Fruit fly (Drosophila melanogaster): Measurements from ENCODE around the gene CG16762.

CG16762 gene

dm6 chr3L:2501764-2502163 is 26.4 kb upstream of the CG16762 start (continued):
- TF ChIP-seq CG6272 (GFP tag; IDR thresholded peaks at IDR 0.05) = peak; percentile 52
- TF ChIP-seq CG9727 (GFP tag; optimal IDR thresholded peaks at IDR 0.05) = peak; percentile 74
- no peak for TF ChIP-seq dmrt99B (tag; optimal IDR thresholded peaks at IDR 0.05)
- no peak for TF ChIP-seq odd (GFP tag; optimal IDR thresholded peaks at IDR 0.05)
- no peak for TF ChIP-seq Dfd (GFP tag; optimal IDR thresholded peaks at IDR 0.05)
- peak; percentile 3 for TF ChIP-seq Myb (GFP tag; optimal IDR thresholded peaks at IDR 0.05)
- peak; percentile 43 for TF ChIP-seq Deaf1 (tag; optimal IDR thresholded peaks at IDR 0.05)
- TF ChIP-seq Optix (GFP tag; IDR thresholded peaks at IDR 0.05) = no peak
- peak; percentile 39 for TF ChIP-seq Abd-B (GFP tag; optimal IDR thresholded peaks at IDR 0.05)
- no peak for TF ChIP-seq CG8478 (optimal IDR thresholded peaks at IDR 0.05)
- peak; percentile 61; the same call in 1 of the 2 replicates for TF ChIP-seq CG11247 (GFP tag; IDR thresholded peaks at IDR 0.05)
- TF ChIP-seq CG2712 (tag; optimal IDR thresholded peaks at IDR 0.05) = peak; percentile 54
- TF ChIP-seq pum (GFP tag; optimal IDR thresholded peaks at IDR 0.05) = no peak
- TF ChIP-seq Fer2 (tag; optimal IDR thresholded peaks at IDR 0.05) = no peak
- no peak for TF ChIP-seq cad (GFP tag; optimal IDR thresholded peaks at IDR 0.05)
- TF ChIP-seq CG12104 (GFP tag; optimal IDR thresholded peaks at IDR 0.05) = peak; percentile 12
- no peak for TF ChIP-seq nerfin-2 (GFP tag; IDR thresholded peaks at IDR 0.05; ENCODE audit: partially characterized antibody)
- TF ChIP-seq ems (GFP tag; optimal IDR thresholded peaks at IDR 0.05) = peak; percentile 57
- TF ChIP-seq fu2 (GFP tag; optimal IDR thresholded peaks at IDR 0.05) = no peak
- TF ChIP-seq ac (GFP tag; optimal IDR thresholded peaks at IDR 0.05) = no peak
- TF ChIP-seq ash1 (GFP tag; optimal IDR thresholded peaks at IDR 0.05) = no peak
- peak; percentile 8 for TF ChIP-seq Mad (GFP tag; optimal IDR thresholded peaks at IDR 0.05)
- TF ChIP-seq kni (GFP tag; optimal IDR thresholded peaks at IDR 0.05) = no peak
- TF ChIP-seq CG5245 (GFP tag; optimal IDR thresholded peaks at IDR 0.05) = peak; percentile 18
- peak; percentile 50; the same call in 1 of the 3 replicates for TF ChIP-seq zfh1 (GFP tag; IDR thresholded peaks at IDR 0.05)
- peak; percentile 46 for TF ChIP-seq Camta (GFP tag; optimal IDR thresholded peaks at IDR 0.05)
- peak; percentile 72; the same call in 2 of the 4 replicates for TF ChIP-seq Gug (GFP tag; IDR thresholded peaks at IDR 0.05)
- TF ChIP-seq org-1 (GFP tag; optimal IDR thresholded peaks at IDR 0.05) = no peak
- peak; percentile 71 for TF ChIP-seq gro (GFP tag; optimal IDR thresholded peaks at IDR 0.05)
- TF ChIP-seq salm (tag; optimal IDR thresholded peaks at IDR 0.05) = no peak
- peak; percentile 77 for TF ChIP-seq Dek (tag; optimal IDR thresholded peaks at IDR 0.05)
- peak; percentile 56 for TF ChIP-seq CG11085 (GFP tag; IDR thresholded peaks at IDR 0.05)
- TF ChIP-seq CG4730 (GFP tag; IDR thresholded peaks at IDR 0.05) = peak; percentile 58
- TF ChIP-seq ken (GFP tag; IDR thresholded peaks at IDR 0.05) = no peak
- TF ChIP-seq BtbVII (GFP tag; optimal IDR thresholded peaks at IDR 0.05) = peak; percentile 75
- peak; percentile 72 for TF ChIP-seq tgo (GFP tag; IDR thresholded peaks at IDR 0.05)
- no peak for TF ChIP-seq slp2 (GFP tag; optimal IDR thresholded peaks at IDR 0.05)
- TF ChIP-seq CG13894 (tag; optimal IDR thresholded peaks at IDR 0.05) = peak; percentile 44
- TF ChIP-seq Dbx (GFP tag; IDR thresholded peaks at IDR 0.05) = peak; percentile 90
- no peak for TF ChIP-seq Spps (tag; optimal IDR thresholded peaks at IDR 0.05)
- TF ChIP-seq bcd (GFP tag; optimal IDR thresholded peaks at IDR 0.05) = peak; percentile 70
- TF ChIP-seq ci (GFP tag; IDR thresholded peaks at IDR 0.05) = peak; percentile 52; the same call in 2 of the 3 replicates
- no peak for TF ChIP-seq p53 (GFP tag; optimal IDR thresholded peaks at IDR 0.05)
- TF ChIP-seq CG3163 (GFP tag; optimal IDR thresholded peaks at IDR 0.05) = no peak
- no peak; the same call in 1 of the 2 replicates for TF ChIP-seq ham (GFP tag; IDR thresholded peaks at IDR 0.05)
- peak; percentile 1 for TF ChIP-seq D19A (tag; optimal IDR thresholded peaks at IDR 0.05)
- no peak for TF ChIP-seq pzg (GFP tag; optimal IDR thresholded peaks at IDR 0.05)
- no peak for TF ChIP-seq CG10431 (GFP tag; optimal IDR thresholded peaks at IDR 0.05)
- no peak for TF ChIP-seq CG12769 (tag; optimal IDR thresholded peaks at IDR 0.05)
- no peak for TF ChIP-seq NC2β (GFP tag; optimal IDR thresholded peaks at IDR 0.05)
- TF ChIP-seq ato (GFP tag; IDR thresholded peaks at IDR 0.05; ENCODE audit: partially characterized antibody) = no peak
- 0 out of 3 replicates have a peak, but pooled peaks have one; percentile 31 for TF ChIP-seq CG14050 (GFP tag; IDR thresholded peaks at IDR 0.05)
- TF ChIP-seq NK7.1 (GFP tag; optimal IDR thresholded peaks at IDR 0.05) = no peak
